Worm (Caenorhabditis elegans) whole organism, L3 larva: ENCODE results near the gene ZC373.5.

Source experiments
- egl-27 ChIP-seq: sonication (generic microtip); optimal IDR thresholded peaks from 4 replicates; lab custom pipeline; 2017; ENCODE audit warnings: missing biosample characterization, missing genetic modification reagents, missing genetic modification characterization
- fkh-10 ChIP-seq: sonication (generic microtip); optimal IDR thresholded peaks from 2 replicates; lab custom pipeline; 2017; ENCODE audit warnings: missing biosample characterization, missing genetic modification reagents, missing genetic modification characterization
- pqm-1 ChIP-seq: fragments of 150-350 bp; optimal IDR thresholded peaks from 2 replicates; lab custom pipeline; 2017; ENCODE audit warnings: missing biosample characterization, missing genetic modification characterization, inconsistent platforms
- unc-39 ChIP-seq: sonication (generic microtip); optimal IDR thresholded peaks from 4 replicates; lab custom pipeline; 2017; ENCODE audit warnings: missing biosample characterization, missing genetic modification characterization

DNA sequence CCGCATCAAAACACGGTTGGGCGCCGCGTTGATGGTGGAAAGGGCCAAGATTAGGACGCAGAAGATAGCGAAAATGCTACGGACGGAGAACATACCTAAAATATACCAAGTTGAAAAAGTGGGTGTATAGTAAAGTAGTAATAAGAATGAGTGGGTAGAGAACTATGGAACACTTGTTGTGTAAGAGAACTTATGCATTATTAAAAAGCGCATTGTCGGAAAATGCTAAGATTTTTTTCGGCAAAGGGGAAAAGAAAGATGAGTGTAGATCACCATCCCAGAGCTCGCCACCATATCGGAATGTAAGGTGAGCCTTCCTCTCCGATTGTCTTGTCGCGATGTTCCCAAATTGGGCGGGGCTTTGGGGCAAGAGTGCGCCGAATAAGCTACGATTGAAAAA is 13.7 kb upstream of the ZC373.5 start, which contains the start of gene flp-28:
- TF ChIP-seq fkh-10 (GFP tag; lab: Kevin White, UChicago): no peak
- TF ChIP-seq pqm-1 (tag; lab: Kevin White, UChicago): no peak
- no peak for TF ChIP-seq unc-39
- TF ChIP-seq egl-27: no peak
